Worm (Caenorhabditis elegans) whole organism, L4 larva: ENCODE measurements around the gene clec-175.

Experiments
- D1046.2 ChIP-seq: fragments of 200-800 bp; sonication (Bioruptor generic); IDR thresholded peaks from 2 replicates; pipeline ENCODE4 v1.3.6; 2022; ENCODE audit warnings: missing genetic modification characterization, missing compliant biosample characterization
- F10B5.3 ChIP-seq: sonication (generic microtip); optimal IDR thresholded peaks from 2 replicates; lab custom pipeline; 2016; ENCODE audit warnings: mild to moderate bottlenecking, missing genetic modification characterization, missing compliant biosample characterization
- F37D6.2 ChIP-seq: sonication (generic microtip); optimal IDR thresholded peaks from 2 replicates; lab custom pipeline; 2016; ENCODE audit warnings: mild to moderate bottlenecking, missing genetic modification characterization, missing compliant biosample characterization
- F49E8.2 ChIP-seq: sonication (generic microtip); optimal IDR thresholded peaks from 2 replicates; lab custom pipeline; 2016; ENCODE audit warnings: missing compliant biosample characterization, mild to moderate bottlenecking, missing genetic modification characterization, borderline replicate concordance
- T26A8.4 ChIP-seq: fragments of 200-800 bp; sonication (Bioruptor generic); IDR thresholded peaks from 2 replicates; pipeline ENCODE4 v1.3.6; 2022; ENCODE audit warnings: missing genetic modification characterization, missing compliant biosample characterization
- Y48G9A.11 ChIP-seq: fragments of 200-800 bp; sonication (Bioruptor generic); IDR thresholded peaks from 2 replicates; pipeline ENCODE4 v1.3.6; 2022; ENCODE audit warnings: missing genetic modification reagents, missing genetic modification characterization, missing compliant biosample characterization
- Y75B8A.6 ChIP-seq: fragments of 200-800 bp; sonication (Bioruptor generic); IDR thresholded peaks from 2 replicates; pipeline ENCODE4 v1.3.6; 2022; ENCODE audit warnings: missing genetic modification reagents, missing genetic modification characterization, missing compliant biosample characterization
- ZK337.2 ChIP-seq: fragments of 200-800 bp; sonication (Bioruptor generic); IDR thresholded peaks from 2 replicates; pipeline ENCODE4 v1.3.6; 2022; ENCODE audit warnings: missing genetic modification reagents, missing genetic modification characterization, missing compliant biosample characterization
- ZK546.5 ChIP-seq, 2 experiments: sonication (generic microtip); optimal IDR thresholded peaks; 2 replicates each; lab custom pipeline; 2017; ENCODE audit warnings: missing biosample characterization in 2 of 2, missing genetic modification characterization in 2 of 2
- arid-1 ChIP-seq: fragments of 200-800 bp; sonication (Bioruptor generic); conservative IDR thresholded peaks from 2 replicates; pipeline ENCODE4 v1.3.6; 2022; ENCODE audit warnings: missing genetic modification reagents, missing genetic modification characterization, missing compliant biosample characterization
- attf-4 ChIP-seq: sonication (generic microtip); optimal IDR thresholded peaks from 3 replicates; lab custom pipeline; 2017; ENCODE audit warnings: missing biosample characterization, missing genetic modification characterization
- ceh-20 ChIP-seq: fragments of 200-800 bp; sonication (Bioruptor generic); IDR thresholded peaks from 2 replicates; pipeline ENCODE4 v1.3.6; 2022; ENCODE audit warnings: missing genetic modification reagents, missing genetic modification characterization, missing compliant biosample characterization
- ceh-28 ChIP-seq: fragments of 150-350 bp; optimal IDR thresholded peaks from 2 replicates; lab custom pipeline; 2014; ENCODE audit warnings: missing biosample characterization, missing genetic modification reagents, missing genetic modification characterization
- ceh-82 ChIP-seq: sonication (generic microtip); optimal IDR thresholded peaks from 2 replicates; lab custom pipeline; 2017; ENCODE audit warnings: missing biosample characterization, missing genetic modification characterization
- ces-1 ChIP-seq: fragments of 150-350 bp; sonication (generic microtip); optimal IDR thresholded peaks from 4 replicates; lab custom pipeline; 2014; ENCODE audit warnings: missing biosample characterization, missing genetic modification reagents, missing genetic modification characterization
- daf-12 ChIP-seq: fragments of 150-350 bp; optimal IDR thresholded peaks from 2 replicates; lab custom pipeline; 2014; ENCODE audit warnings: missing biosample characterization, missing genetic modification reagents, missing genetic modification characterization
- daf-16 ChIP-seq, 3 experiments: sonication (generic microtip); optimal IDR thresholded peaks; 2 replicates each; lab custom pipeline; 2016 to 2017; ENCODE audit warnings: missing genetic modification characterization in 3 of 3, missing genetic modification reagents in 3 of 3, mild to moderate bottlenecking in 2 of 3, missing compliant biosample characterization in 2 of 3, missing biosample characterization in 1 of 3, moderate library complexity in 1 of 3
- dmd-6 ChIP-seq: fragments of 200-800 bp; sonication (Bioruptor generic); IDR thresholded peaks from 2 replicates; pipeline ENCODE4 v1.3.6; 2022; ENCODE audit warnings: missing genetic modification reagents, missing genetic modification characterization, missing compliant biosample characterization
- dmd-8 ChIP-seq: fragments of 200-800 bp; sonication (Bioruptor generic); IDR thresholded peaks from 2 replicates; pipeline ENCODE4 v1.3.6; 2022; ENCODE audit warnings: missing genetic modification characterization, missing compliant biosample characterization
- dmd-9 ChIP-seq: fragments of 200-800 bp; sonication (Bioruptor generic); IDR thresholded peaks from 2 replicates; pipeline ENCODE4 v1.3.6; 2022; ENCODE audit warnings: missing genetic modification reagents, missing genetic modification characterization, missing compliant biosample characterization
- fkh-10 ChIP-seq: fragments of 150-350 bp; optimal IDR thresholded peaks from 2 replicates; lab custom pipeline; 2014; ENCODE audit warnings: missing biosample characterization, missing genetic modification reagents, missing genetic modification characterization
- fos-1 ChIP-seq: fragments of 150-350 bp; optimal IDR thresholded peaks from 2 replicates; lab custom pipeline; 2014; ENCODE audit warnings: missing biosample characterization, missing genetic modification characterization
- hlh-11 ChIP-seq: fragments of 200-800 bp; sonication (Bioruptor generic); optimal IDR thresholded peaks from 2 replicates; lab custom pipeline; 2018; ENCODE audit warnings: mild to moderate bottlenecking, missing genetic modification characterization, missing compliant biosample characterization
- hlh-30 ChIP-seq: sonication (generic microtip); optimal IDR thresholded peaks from 2 replicates; lab custom pipeline; 2017; ENCODE audit warnings: antibody characterized with exemption, mild to moderate bottlenecking, missing genetic modification characterization, missing compliant biosample characterization; ENCODE audit not compliant: insufficient read depth
- jun-1 ChIP-seq: fragments of 150-350 bp; optimal IDR thresholded peaks from 2 replicates; lab custom pipeline; 2014; ENCODE audit warnings: missing biosample characterization, missing genetic modification reagents, missing genetic modification characterization
- lim-7 ChIP-seq: fragments of 200-800 bp; sonication (Bioruptor generic); IDR thresholded peaks from 2 replicates; pipeline ENCODE4 v1.3.6; 2022; ENCODE audit warnings: missing genetic modification characterization, missing compliant biosample characterization
- lin-1 ChIP-seq: fragments of 200-800 bp; sonication (Bioruptor generic); IDR thresholded peaks from 2 replicates; pipeline ENCODE4 v1.3.6; 2022; ENCODE audit warnings: missing genetic modification reagents, missing genetic modification characterization, missing compliant biosample characterization
- lir-3 ChIP-seq: sonication (generic microtip); optimal IDR thresholded peaks from 2 replicates; lab custom pipeline; 2016; ENCODE audit warnings: mild to moderate bottlenecking, missing genetic modification characterization, missing compliant biosample characterization
- lsy-2 ChIP-seq, 2 experiments: fragments of 150-350 bp in 1 of 2; sonication (generic microtip) in 1 of 2; optimal IDR thresholded peaks; 2 replicates each; lab custom pipeline; 2014 to 2017; ENCODE audit warnings: missing biosample characterization in 2 of 2, missing genetic modification characterization in 2 of 2
- madf-5 ChIP-seq, 2 experiments: fragments of 200-800 bp; sonication (Bioruptor generic); IDR thresholded peaks; 2 replicates each; pipeline ENCODE4 v1.3.6; 2022; ENCODE audit warnings: missing compliant biosample characterization in 2 of 2, missing genetic modification characterization in 2 of 2
- madf-9 ChIP-seq: fragments of 200-800 bp; sonication (Bioruptor generic); conservative IDR thresholded peaks from 2 replicates; pipeline ENCODE4 v1.3.6; 2022; ENCODE audit warnings: missing genetic modification reagents, missing genetic modification characterization, missing compliant biosample characterization
- nhr-102 ChIP-seq: sonication (generic microtip); optimal IDR thresholded peaks from 2 replicates; lab custom pipeline; 2016; ENCODE audit warnings: mild to moderate bottlenecking, missing genetic modification characterization, moderate library complexity, missing compliant biosample characterization
- nhr-237 ChIP-seq: sonication (generic microtip); optimal IDR thresholded peaks from 2 replicates; lab custom pipeline; 2017; ENCODE audit warnings: missing biosample characterization, missing genetic modification characterization
- nhr-25 ChIP-seq: sonication (generic microtip); optimal IDR thresholded peaks from 2 replicates; lab custom pipeline; 2017; ENCODE audit warnings: missing genetic modification characterization, mild to moderate bottlenecking, missing compliant biosample characterization, antibody characterized with exemption, moderate library complexity, borderline replicate concordance; ENCODE audit not compliant: insufficient read depth
- nhr-28 ChIP-seq: fragments of 150-350 bp; optimal IDR thresholded peaks from 2 replicates; lab custom pipeline; 2014; ENCODE audit warnings: missing biosample characterization, missing genetic modification characterization
- nhr-42 ChIP-seq: fragments of 200-800 bp; sonication (Bioruptor generic); IDR thresholded peaks from 2 replicates; pipeline ENCODE4 v1.3.6; 2022; ENCODE audit warnings: missing genetic modification characterization, missing compliant biosample characterization
- nhr-76 ChIP-seq: fragments of 150-350 bp; optimal IDR thresholded peaks from 2 replicates; lab custom pipeline; 2014; ENCODE audit warnings: missing biosample characterization, missing genetic modification characterization
- nhr-77 ChIP-seq: fragments of 150-350 bp; optimal IDR thresholded peaks from 2 replicates; lab custom pipeline; 2014; ENCODE audit warnings: missing biosample characterization, missing genetic modification characterization
- php-3 ChIP-seq: fragments of 200-800 bp; sonication (Bioruptor generic); IDR thresholded peaks from 2 replicates; pipeline ENCODE4 v1.3.6; 2022; ENCODE audit warnings: missing genetic modification reagents, missing genetic modification characterization, missing compliant biosample characterization
- sdz-12 ChIP-seq: fragments of 200-800 bp; sonication (Bioruptor generic); optimal IDR thresholded peaks from 2 replicates; lab custom pipeline; 2018; ENCODE audit warnings: mild to moderate bottlenecking, missing genetic modification characterization, missing compliant biosample characterization
- skn-1 ChIP-seq: fragments of 150-350 bp; optimal IDR thresholded peaks from 2 replicates; lab custom pipeline; 2014; ENCODE audit warnings: missing biosample characterization, missing genetic modification characterization
- snpc-4 ChIP-seq: fragments of 150-350 bp; optimal IDR thresholded peaks from 2 replicates; lab custom pipeline; 2014; ENCODE audit warnings: missing biosample characterization, missing genetic modification characterization
- spr-1 ChIP-seq: sonication (generic microtip); optimal IDR thresholded peaks from 2 replicates; lab custom pipeline; 2016; ENCODE audit warnings: mild to moderate bottlenecking, missing genetic modification characterization, missing compliant biosample characterization
- spr-3 ChIP-seq: fragments of 200-800 bp; sonication (Bioruptor generic); optimal IDR thresholded peaks from 2 replicates; lab custom pipeline; 2018; ENCODE audit warnings: mild to moderate bottlenecking, missing genetic modification characterization, missing compliant biosample characterization
- tra-1 ChIP-seq: fragments of 200-800 bp; sonication (Bioruptor generic); IDR thresholded peaks from 2 replicates; pipeline ENCODE4 v1.3.6; 2022; ENCODE audit warnings: missing genetic modification reagents, missing genetic modification characterization, missing compliant biosample characterization
- unc-130 ChIP-seq: sonication (generic microtip); optimal IDR thresholded peaks from 2 replicates; lab custom pipeline; 2016; ENCODE audit warnings: missing genetic modification reagents, missing genetic modification characterization, missing compliant biosample characterization
- unc-62 ChIP-seq, 3 experiments: fragments of 150-350 bp in 1 of 3; sonication (generic microtip); optimal IDR thresholded peaks in 2 of 3; peaks in 1 of 3; 1 replicate in 1 of 3; 2 replicates in 2 of 3; lab custom pipeline; 2014 to 2017; ENCODE audit warnings: missing biosample characterization in 3 of 3, missing genetic modification characterization in 3 of 3, missing genetic modification reagents in 3 of 3, missing genotype in 1 of 3
- zag-1 ChIP-seq: fragments of 150-350 bp; optimal IDR thresholded peaks from 2 replicates; lab custom pipeline; 2014; ENCODE audit warnings: missing biosample characterization, missing genetic modification characterization
- zfp-2 ChIP-seq: sonication (generic microtip); optimal IDR thresholded peaks from 2 replicates; lab custom pipeline; 2016; ENCODE audit warnings: mild to moderate bottlenecking, missing genetic modification characterization, missing compliant biosample characterization
- zip-11 ChIP-seq: fragments of 200-800 bp; sonication (Bioruptor generic); IDR thresholded peaks from 2 replicates; pipeline ENCODE4 v1.3.6; 2022; ENCODE audit warnings: missing genetic modification characterization, missing compliant biosample characterization
- zip-2 ChIP-seq: fragments of 150-350 bp; optimal IDR thresholded peaks from 2 replicates; lab custom pipeline; 2014; ENCODE audit warnings: missing biosample characterization, missing genetic modification characterization
- ztf-11 ChIP-seq: fragments of 150-350 bp; optimal IDR thresholded peaks from 2 replicates; lab custom pipeline; 2014; ENCODE audit warnings: missing biosample characterization, missing genetic modification characterization

The clec-175 gene

DNA sequence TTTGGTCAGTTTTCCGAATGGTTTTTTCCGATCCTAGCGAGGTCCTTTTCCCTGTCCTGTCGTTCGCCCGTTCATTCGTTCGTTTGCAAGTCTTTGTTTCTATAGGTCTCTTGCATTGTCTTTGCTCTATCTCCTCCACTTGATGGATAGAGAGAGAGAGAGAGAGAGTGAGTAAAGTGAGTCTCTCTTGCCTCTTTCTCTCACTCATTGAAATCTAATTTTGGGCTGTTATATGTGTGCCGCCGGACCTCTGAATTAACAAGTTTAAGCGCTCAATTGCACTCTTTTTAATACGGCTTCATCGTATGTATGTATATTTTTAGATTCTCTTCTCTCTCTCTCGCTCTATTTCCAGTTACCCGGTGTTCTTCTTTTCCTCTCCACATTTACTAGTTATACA lies 18.3 kb upstream of the clec-175 start:
- TF ChIP-seq nhr-237 (tag; lab: Kevin White, UChicago) (no peak), hlh-30 (tag; lab: Kevin White, UChicago) (no peak), ces-1 (GFP tag; lab: Kevin White, UChicago) (peak; percentile 73), dmd-6 (GFP tag; lab: Robert Waterston, UW) (no peak), F37D6.2 (tag; lab: Kevin White, UChicago) (no peak), zip-11 (GFP tag; lab: Robert Waterston, UW) (no peak), ztf-11 (tag; lab: Kevin White, UChicago) (no peak), attf-4 (tag; lab: Kevin White, UChicago) (no peak), spr-1 (tag; lab: Kevin White, UChicago) (no peak), D1046.2 (no peak), snpc-4 (tag; lab: Kevin White, UChicago) (no peak), nhr-102 (tag; lab: Kevin White, UChicago) (no peak), dmd-8 (GFP tag; lab: Robert Waterston, UW) (no peak), Y75B8A.6 (GFP tag; lab: Robert Waterston, UW) (no peak), arid-1 (GFP tag; lab: Robert Waterston, UW) (no peak), zag-1 (tag; lab: Kevin White, UChicago) (no peak), spr-3 (GFP tag; lab: Kevin White, UChicago) (no peak), ceh-82 (tag; lab: Kevin White, UChicago) (no peak), ceh-28 (tag; lab: Kevin White, UChicago) (no peak), madf-5 (GFP tag; IDR thresholded peaks at IDR 0.05; lab: Robert Waterston, UW) (no peak), skn-1 (tag; lab: Kevin White, UChicago) (no peak), daf-12 (tag; lab: Kevin White, UChicago) (no peak), nhr-28 (peak; percentile 3), sdz-12 (no peak), F49E8.2 (tag; lab: Kevin White, UChicago) (no peak), lsy-2 (tag; optimal IDR thresholded peaks at IDR 0.05; lab: Kevin White, UChicago) (peak in 1 of 2 experiments; percentile 3), lir-3 (no peak), lim-7 (GFP tag; lab: Robert Waterston, UW) (0 out of 2 replicates have a peak, but pooled peaks have one; percentile 12), tra-1 (GFP tag; lab: Robert Waterston, UW) (no peak), lin-1 (no peak), Y48G9A.11 (GFP tag; lab: Robert Waterston, UW) (no peak), zip-2 (tag; lab: Kevin White, UChicago) (no peak), madf-9 (GFP tag; lab: Robert Waterston, UW) (no peak), unc-62 (GFP tag; optimal IDR thresholded peaks at IDR 0.05 in 1 of 2; lab: Kevin White, UChicago) (peak in 1 of 2 experiments; percentile 48), unc-62 (tag; optimal IDR thresholded peaks at IDR 0.05; lab: Kevin White, UChicago) (no peak), ceh-20 (GFP tag; lab: Robert Waterston, UW) (no peak), zfp-2 (no peak), F10B5.3 (tag; lab: Kevin White, UChicago) (no peak), fos-1 (tag; lab: Kevin White, UChicago) (no peak), T26A8.4 (GFP tag; lab: Robert Waterston, UW) (peak; percentile 31; the same call in 1 of the 2 replicates), fkh-10 (no peak), nhr-77 (no peak), jun-1 (tag; lab: Kevin White, UChicago) (no peak), nhr-76 (tag; lab: Kevin White, UChicago) (no peak), unc-130 (GFP tag; lab: Kevin White, UChicago) (no peak), nhr-25 (tag; lab: Kevin White, UChicago) (peak; percentile 37), daf-16 (GFP tag; optimal IDR thresholded peaks at IDR 0.05; lab: Kevin White, UChicago) (no peak), daf-16 (tag; optimal IDR thresholded peaks at IDR 0.05; lab: Kevin White, UChicago) (no peak), dmd-9 (GFP tag; lab: Robert Waterston, UW) (no peak), ZK546.5 (tag; optimal IDR thresholded peaks at IDR 0.05; lab: Kevin White, UChicago) (no peak), nhr-42 (GFP tag; lab: Robert Waterston, UW) (no peak), hlh-11 (tag; lab: Kevin White, UChicago) (no peak), ZK337.2 (GFP tag; lab: Robert Waterston, UW) (no peak), php-3 (GFP tag; lab: Robert Waterston, UW) (no peak)
